Worm (Caenorhabditis elegans) whole organism, young adult: ENCODE data around the gene dhs-8.

Experiments used
- B0035.1 ChIP-seq: sonication (generic microtip); optimal IDR thresholded peaks from 2 replicates; lab custom pipeline; 2016; ENCODE audit warnings: missing genetic modification characterization, mild to moderate bottlenecking, missing compliant biosample characterization, missing genotype, missing genetic modification reagents
- C17E4.6 ChIP-seq: fragments of 200-800 bp; sonication (Bioruptor generic); IDR thresholded peaks from 2 replicates; pipeline ENCODE4 v1.3.6; 2022; ENCODE audit warnings: missing genetic modification reagents, missing genetic modification characterization, missing compliant biosample characterization
- D2030.7 ChIP-seq: fragments of 200-800 bp; sonication (Bioruptor generic); IDR thresholded peaks from 2 replicates; pipeline ENCODE4 v1.3.6; 2022; ENCODE audit warnings: missing genetic modification reagents, missing genetic modification characterization, missing compliant biosample characterization
- F23B12.7 ChIP-seq: sonication (generic microtip); optimal IDR thresholded peaks from 2 replicates; lab custom pipeline; 2017; ENCODE audit warnings: missing genetic modification characterization, mild to moderate bottlenecking, missing compliant biosample characterization, antibody characterized with exemption, moderate library complexity; ENCODE audit not compliant: insufficient read depth
- F33H1.4 ChIP-seq: fragments of 200-800 bp; sonication (Bioruptor generic); IDR thresholded peaks from 2 replicates; pipeline ENCODE4 v1.3.6; 2022; ENCODE audit warnings: missing genetic modification reagents, missing genetic modification characterization, missing compliant biosample characterization
- F52B5.7 ChIP-seq: sonication (generic microtip); optimal IDR thresholded peaks from 2 replicates; lab custom pipeline; 2016; ENCODE audit warnings: mild to moderate bottlenecking, missing genetic modification characterization, missing compliant biosample characterization
- F55B11.4 ChIP-seq: sonication (generic microtip); optimal IDR thresholded peaks from 2 replicates; lab custom pipeline; 2016; ENCODE audit warnings: missing compliant biosample characterization, missing genetic modification characterization, borderline replicate concordance; ENCODE audit not compliant: insufficient read depth
- F57C9.4 ChIP-seq: sonication (generic microtip); optimal IDR thresholded peaks from 2 replicates; lab custom pipeline; 2017; ENCODE audit warnings: mild to moderate bottlenecking, missing genetic modification characterization, missing compliant biosample characterization
- Y53G8AR.9 ChIP-seq: fragments of 200-800 bp; sonication (Bioruptor generic); conservative IDR thresholded peaks from 2 replicates; pipeline ENCODE4 v1.3.6; 2022; ENCODE audit warnings: missing genetic modification reagents, missing genetic modification characterization, missing compliant biosample characterization
- Y56A3A.18 ChIP-seq: fragments of 200-800 bp; sonication (Bioruptor generic); IDR thresholded peaks from 2 replicates; pipeline ENCODE4 v1.3.6; 2022; ENCODE audit warnings: missing genetic modification reagents, missing genetic modification characterization, missing compliant biosample characterization
- akir-1 ChIP-seq: fragments of 200-800 bp; sonication (Bioruptor generic); optimal IDR thresholded peaks from 2 replicates; lab custom pipeline; 2018; ENCODE audit warnings: mild to moderate bottlenecking, missing genetic modification characterization, moderate library complexity, missing compliant biosample characterization
- aptf-2 ChIP-seq: fragments of 200-800 bp; sonication (Bioruptor generic); conservative IDR thresholded peaks from 2 replicates; pipeline ENCODE4 v1.3.6; 2022; ENCODE audit warnings: missing genetic modification reagents, missing genetic modification characterization, missing compliant biosample characterization
- aptf-3 ChIP-seq: fragments of 200-800 bp; sonication (Bioruptor generic); IDR thresholded peaks from 2 replicates; pipeline ENCODE4 v1.3.6; 2022; ENCODE audit warnings: missing genetic modification characterization, missing compliant biosample characterization
- atf-7 ChIP-seq: sonication (generic microtip); optimal IDR thresholded peaks from 2 replicates; lab custom pipeline; 2017; ENCODE audit warnings: mild to moderate bottlenecking, missing genetic modification characterization, missing compliant biosample characterization
- cebp-2 ChIP-seq: fragments of 200-800 bp; sonication (Bioruptor generic); IDR thresholded peaks from 2 replicates; pipeline ENCODE4 v1.3.6; 2022; ENCODE audit warnings: missing genetic modification characterization, missing compliant biosample characterization
- ceh-40 ChIP-seq: fragments of 200-800 bp; sonication (Bioruptor generic); IDR thresholded peaks from 2 replicates; pipeline ENCODE4 v1.3.6; 2022; ENCODE audit warnings: missing genetic modification characterization, missing compliant biosample characterization
- ceh-79 ChIP-seq: sonication (generic microtip); optimal IDR thresholded peaks from 2 replicates; lab custom pipeline; 2017; ENCODE audit warnings: mild to moderate bottlenecking, missing genetic modification characterization, missing compliant biosample characterization
- ceh-91 ChIP-seq: fragments of 200-800 bp; sonication (Bioruptor generic); IDR thresholded peaks from 2 replicates; pipeline ENCODE4 v1.3.6; 2022; ENCODE audit warnings: missing genetic modification reagents, missing genetic modification characterization, missing compliant biosample characterization
- dpff-1 ChIP-seq: sonication (generic microtip); optimal IDR thresholded peaks from 2 replicates; lab custom pipeline; 2017; ENCODE audit warnings: mild to moderate bottlenecking, missing genetic modification characterization, missing compliant biosample characterization
- efl-1 ChIP-seq: fragments of 150-350 bp; optimal IDR thresholded peaks from 2 replicates; lab custom pipeline; 2014; ENCODE audit warnings: missing biosample characterization, missing genetic modification reagents, missing genetic modification characterization
- egrh-3 ChIP-seq: fragments of 200-800 bp; sonication (Bioruptor generic); IDR thresholded peaks from 2 replicates; pipeline ENCODE4 v1.3.6; 2022; ENCODE audit warnings: missing genetic modification reagents, missing genetic modification characterization, missing compliant biosample characterization
- ets-4 ChIP-seq: fragments of 200-800 bp; sonication (Bioruptor generic); optimal IDR thresholded peaks from 2 replicates; lab custom pipeline; 2018; ENCODE audit warnings: mild to moderate bottlenecking, missing genetic modification characterization, missing compliant biosample characterization
- gei-17 ChIP-seq: fragments of 200-800 bp; sonication (Bioruptor generic); optimal IDR thresholded peaks from 2 replicates; lab custom pipeline; 2018; ENCODE audit warnings: mild to moderate bottlenecking, missing genetic modification characterization, missing compliant biosample characterization
- hmg-1.2 ChIP-seq: fragments of 200-800 bp; sonication (Bioruptor generic); IDR thresholded peaks from 2 replicates; pipeline ENCODE4 v1.3.6; 2022; ENCODE audit warnings: missing genetic modification reagents, missing genetic modification characterization, missing compliant biosample characterization
- hmg-20 ChIP-seq: fragments of 200-800 bp; sonication (Bioruptor generic); IDR thresholded peaks from 2 replicates; pipeline ENCODE4 v1.3.6; 2022; ENCODE audit warnings: missing genetic modification reagents, missing genetic modification characterization, missing compliant biosample characterization
- let-526 ChIP-seq: fragments of 200-800 bp; sonication (Bioruptor generic); IDR thresholded peaks from 2 replicates; pipeline ENCODE4 v1.3.6; 2022; ENCODE audit warnings: missing genetic modification reagents, missing genetic modification characterization, missing compliant biosample characterization
- lsl-1 ChIP-seq: fragments of 200-800 bp; sonication (Bioruptor generic); optimal IDR thresholded peaks from 2 replicates; lab custom pipeline; 2018; ENCODE audit warnings: mild to moderate bottlenecking, missing genetic modification characterization, moderate library complexity, missing compliant biosample characterization
- lsy-27 ChIP-seq: sonication (generic microtip); optimal IDR thresholded peaks from 2 replicates; lab custom pipeline; 2017; ENCODE audit warnings: missing genetic modification characterization, mild to moderate bottlenecking, missing compliant biosample characterization, antibody characterized with exemption, missing genotype, borderline replicate concordance; ENCODE audit not compliant: insufficient read depth
- madf-6 ChIP-seq: fragments of 200-800 bp; sonication (Bioruptor generic); IDR thresholded peaks from 2 replicates; pipeline ENCODE4 v1.3.6; 2022; ENCODE audit warnings: missing genetic modification reagents, missing genetic modification characterization, missing compliant biosample characterization
- madf-8 ChIP-seq: fragments of 200-800 bp; sonication (Bioruptor generic); conservative IDR thresholded peaks from 2 replicates; pipeline ENCODE4 v1.3.6; 2022; ENCODE audit warnings: missing genetic modification reagents, missing genetic modification characterization, missing compliant biosample characterization
- nhr-179 ChIP-seq: sonication (generic microtip); optimal IDR thresholded peaks from 2 replicates; lab custom pipeline; 2016; ENCODE audit warnings: mild to moderate bottlenecking, missing genetic modification characterization, missing compliant biosample characterization
- nhr-27 ChIP-seq: fragments of 200-800 bp; sonication (Bioruptor generic); optimal IDR thresholded peaks from 2 replicates; lab custom pipeline; 2018; ENCODE audit warnings: mild to moderate bottlenecking, missing genetic modification characterization, moderate library complexity, missing compliant biosample characterization
- nhr-80 ChIP-seq: sonication (generic microtip); optimal IDR thresholded peaks from 2 replicates; lab custom pipeline; 2016; ENCODE audit warnings: missing genetic modification characterization, missing compliant biosample characterization
- rcor-1 ChIP-seq: fragments of 200-800 bp; sonication (Bioruptor generic); IDR thresholded peaks from 2 replicates; pipeline ENCODE4 v1.3.6; 2022; ENCODE audit warnings: missing genetic modification reagents, missing genetic modification characterization, missing compliant biosample characterization
- sea-2 ChIP-seq: fragments of 200-800 bp; sonication (Bioruptor generic); IDR thresholded peaks from 2 replicates; pipeline ENCODE4 v1.3.6; 2022; ENCODE audit warnings: missing genetic modification characterization, missing compliant biosample characterization
- snpc-1.3 ChIP-seq: sonication (generic microtip); optimal IDR thresholded peaks from 2 replicates; lab custom pipeline; 2017; ENCODE audit warnings: missing genetic modification characterization, mild to moderate bottlenecking, missing compliant biosample characterization, antibody characterized with exemption, moderate library complexity, missing genotype, missing genetic modification reagents; ENCODE audit not compliant: insufficient read depth
- snpc-3.4 ChIP-seq: sonication (generic microtip); optimal IDR thresholded peaks from 2 replicates; lab custom pipeline; 2017; ENCODE audit warnings: missing genetic modification characterization, mild to moderate bottlenecking, missing compliant biosample characterization, antibody characterized with exemption, moderate library complexity, missing genotype, missing genetic modification reagents
- tbp1 ChIP-seq: fragments of 200-800 bp; sonication (Bioruptor generic); optimal IDR thresholded peaks from 2 replicates; lab custom pipeline; 2018; ENCODE audit warnings: mild to moderate bottlenecking, missing genetic modification characterization, missing compliant biosample characterization
- tlf-1 ChIP-seq: fragments of 200-800 bp; sonication (Bioruptor generic); optimal IDR thresholded peaks from 2 replicates; lab custom pipeline; 2018; ENCODE audit warnings: mild to moderate bottlenecking, missing genetic modification characterization, missing compliant biosample characterization
- unc-62 ChIP-seq: fragments of 150-350 bp; optimal IDR thresholded peaks from 2 replicates; lab custom pipeline; 2014; ENCODE audit warnings: missing biosample characterization, missing genetic modification reagents, missing genetic modification characterization
- xnd-1 ChIP-seq: sonication (generic microtip); optimal IDR thresholded peaks from 2 replicates; lab custom pipeline; 2016; ENCODE audit warnings: missing genotype, missing genetic modification reagents, missing genetic modification characterization, missing compliant biosample characterization
- ztf-25 ChIP-seq: fragments of 200-800 bp; sonication (Bioruptor generic); IDR thresholded peaks from 2 replicates; pipeline ENCODE4 v1.3.6; 2022; ENCODE audit warnings: missing genetic modification reagents, missing genetic modification characterization, missing compliant biosample characterization

The dhs-8 gene

DNA sequence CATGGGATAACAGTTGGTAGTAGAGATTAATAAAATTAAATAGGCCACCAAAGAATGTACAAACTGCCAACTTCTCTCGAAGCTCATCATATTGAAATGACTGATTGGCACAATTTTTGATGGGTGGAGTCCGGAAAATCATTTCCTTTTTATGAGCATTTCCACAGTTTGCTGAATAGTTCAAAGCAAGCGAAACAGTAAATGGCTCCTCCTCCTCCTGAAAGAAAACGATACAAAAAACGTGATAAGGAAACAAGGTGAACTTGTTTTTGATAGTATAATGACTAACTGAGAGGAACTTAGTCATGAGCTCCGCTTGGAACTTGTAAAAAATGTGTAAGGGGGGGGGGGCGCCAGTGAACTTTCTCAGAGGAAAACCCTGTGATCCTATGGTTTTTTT is 17.2 kb downstream of the dhs-8 start, which contains the start of gene K10H10.9:
Gene K10H10.9 (minus strand): TSS at position 101 of the 400 bp plus-strand sequence.
- TF ChIP-seq ceh-40: no peak
- TF ChIP-seq nhr-179: no peak
- no peak for TF ChIP-seq sea-2 (GFP tag; lab: Robert Waterston, UW)
- TF ChIP-seq lsy-27 (tag; lab: Kevin White, UChicago): no peak
- no peak for TF ChIP-seq cebp-2 (GFP tag; lab: Robert Waterston, UW)
- no peak for TF ChIP-seq unc-62 (GFP tag; lab: Kevin White, UChicago)
- TF ChIP-seq F57C9.4 (tag; lab: Kevin White, UChicago): no peak
- no peak for TF ChIP-seq tbp1 (GFP tag; lab: Kevin White, UChicago)

DNA sequence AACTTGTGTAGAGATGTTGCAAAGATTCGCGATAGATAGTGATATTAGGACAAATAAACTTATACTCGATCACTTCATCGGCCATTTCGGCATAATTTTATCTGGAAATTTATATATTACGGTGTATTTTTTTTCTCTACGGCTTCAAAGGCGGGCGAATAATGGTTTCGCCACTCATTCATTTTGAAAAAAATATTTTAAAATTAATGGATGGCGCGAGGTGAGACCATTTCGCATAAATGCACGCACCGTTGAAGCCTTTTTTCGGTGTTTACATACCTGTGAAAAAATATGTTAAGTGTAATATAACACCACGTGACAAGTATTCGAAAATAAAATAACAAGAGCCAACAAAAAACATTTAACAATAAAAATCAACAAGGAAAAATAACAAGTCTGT is 24.2 kb downstream of the dhs-8 start, which contains the start of gene btb-19:
Gene btb-19 (minus strand): TSS at position 101 of the 400 bp plus-strand sequence.
- TF ChIP-seq rcor-1 (GFP tag; lab: Robert Waterston, UW) (no peak), dpff-1 (tag; lab: Kevin White, UChicago) (no peak), ceh-91 (GFP tag; lab: Robert Waterston, UW) (no peak), nhr-27 (tag; lab: Kevin White, UChicago) (no peak), hmg-1.2 (no peak), ets-4 (GFP tag; lab: Kevin White, UChicago) (no peak), atf-7 (tag; lab: Kevin White, UChicago) (no peak)

DNA sequence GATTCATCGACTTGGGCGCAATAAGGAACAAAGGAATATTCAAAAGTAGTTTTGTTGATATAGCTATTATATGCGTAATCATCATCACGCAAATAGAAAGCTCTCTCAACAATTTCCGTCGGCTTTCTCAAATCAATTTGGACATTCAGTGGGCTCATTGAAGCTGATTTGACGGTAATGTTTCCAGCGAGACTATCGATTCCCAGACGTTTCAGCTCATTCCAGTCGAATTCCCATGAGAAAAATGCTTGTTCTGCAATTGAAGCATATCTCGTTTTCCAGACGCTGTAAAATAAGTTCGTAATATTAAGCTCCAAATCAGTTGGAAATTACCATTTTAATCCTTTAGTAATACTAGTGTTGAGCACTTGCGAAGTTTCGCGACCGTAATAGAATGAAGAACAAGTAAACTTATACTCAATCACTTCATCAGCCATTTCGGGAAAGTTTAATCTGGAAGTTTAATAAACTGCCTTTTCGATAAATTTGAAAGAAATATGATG is 25.3 kb downstream of the dhs-8 start, which contains the start of gene btb-20:
Gene btb-20 (minus strand): TSS at position 453 of the 503 bp plus-strand sequence.
- TF ChIP-seq gei-17 (GFP tag; lab: Kevin White, UChicago) (no peak), ztf-25 (GFP tag; lab: Robert Waterston, UW) (no peak), tlf-1 (GFP tag; lab: Kevin White, UChicago) (no peak), ceh-79 (tag; lab: Kevin White, UChicago) (no peak), aptf-3 (no peak), aptf-2 (GFP tag; lab: Robert Waterston, UW) (no peak)

DNA sequence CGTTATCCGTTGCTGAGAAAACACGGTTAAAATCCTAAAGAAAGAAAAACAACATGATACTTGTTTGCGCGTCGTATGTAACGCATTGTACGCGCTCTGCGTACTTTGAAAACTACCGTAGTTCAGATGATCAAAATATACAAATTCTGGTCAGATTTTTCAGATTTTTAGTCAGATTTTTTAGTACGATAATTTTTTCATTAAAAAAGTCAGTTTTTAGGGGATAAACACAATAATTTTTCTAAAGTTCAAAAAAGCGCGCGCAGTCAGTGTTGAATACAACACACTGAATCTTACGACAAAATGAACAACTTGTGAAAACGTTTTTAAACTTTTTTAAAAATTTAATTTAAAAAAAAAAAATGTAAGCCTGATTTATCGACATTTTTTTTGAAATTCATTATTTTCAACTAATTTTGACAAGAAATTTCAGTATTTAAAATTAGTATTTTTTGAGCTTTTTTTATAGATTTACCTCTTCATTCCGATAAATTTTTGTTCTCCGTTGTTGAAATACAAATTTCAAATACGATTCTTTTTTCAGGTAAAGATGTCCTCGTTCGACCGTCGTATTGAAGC is 25.9 kb downstream of the dhs-8 start, which contains the start of gene pot-2:
Gene pot-2 (plus strand): TSS at position 529 of the 579 bp plus-strand sequence.
- TF ChIP-seq nhr-80 (no peak), Y53G8AR.9 (GFP tag; lab: Robert Waterston, UW) (no peak), akir-1 (GFP tag; lab: Kevin White, UChicago) (no peak), hmg-1.2 (no peak), lsl-1 (GFP tag; lab: Kevin White, UChicago) (peak; percentile 87), madf-6 (GFP tag; lab: Robert Waterston, UW) (peak; percentile 80), C17E4.6 (GFP tag; lab: Robert Waterston, UW) (no peak), Y56A3A.18 (no peak), hmg-20 (GFP tag; lab: Robert Waterston, UW) (no peak), egrh-3 (GFP tag; lab: Robert Waterston, UW) (no peak), aptf-2 (GFP tag; lab: Robert Waterston, UW) (no peak), efl-1 (GFP tag; lab: Kevin White, UChicago) (peak; percentile 75), F55B11.4 (tag; lab: Kevin White, UChicago) (no peak), F23B12.7 (tag; lab: Kevin White, UChicago) (no peak), B0035.1 (tag; lab: Kevin White, UChicago) (no peak), F57C9.4 (tag; lab: Kevin White, UChicago) (no peak), F33H1.4 (0 out of 2 replicates have a peak, but pooled peaks have one; percentile 17), snpc-3.4 (no peak), xnd-1 (peak; percentile 49), ceh-91 (GFP tag; lab: Robert Waterston, UW) (0 out of 2 replicates have a peak, but pooled peaks have one; percentile 13), let-526 (no peak), ceh-79 (tag; lab: Kevin White, UChicago) (no peak), madf-8 (peak; percentile 58), snpc-1.3 (tag; lab: Kevin White, UChicago) (peak; percentile 16), D2030.7 (GFP tag; lab: Robert Waterston, UW) (peak; percentile 50; the same call in 1 of the 2 replicates), F52B5.7 (tag; lab: Kevin White, UChicago) (no peak)
